Worm (Caenorhabditis elegans) whole organism, midembryonic: ENCODE data around the gene nnt-1.

Experiments
- T22C8.4 ChIP-seq: fragments of 200-800 bp; sonication (Bioruptor generic); IDR thresholded peaks from 2 replicates; pipeline ENCODE4 v1.3.6; 2022; ENCODE audit warnings: missing genetic modification characterization, missing compliant biosample characterization
- cog-1 ChIP-seq: sonication (generic microtip); optimal IDR thresholded peaks from 2 replicates; lab custom pipeline; 2016; ENCODE audit warnings: missing genetic modification characterization, missing compliant biosample characterization
- flt-1 ChIP-seq: fragments of 200-800 bp; sonication (Bioruptor generic); IDR thresholded peaks from 2 replicates; pipeline ENCODE4 v1.3.6; 2022; ENCODE audit warnings: missing genetic modification characterization, missing compliant biosample characterization
- klf-2 ChIP-seq: fragments of 200-800 bp; sonication (Bioruptor generic); conservative IDR thresholded peaks from 2 replicates; pipeline ENCODE4 v1.3.6; 2022; ENCODE audit warnings: missing genetic modification reagents, missing genetic modification characterization, missing compliant biosample characterization
- med-1 ChIP-seq: sonication (generic microtip); optimal IDR thresholded peaks from 2 replicates; lab custom pipeline; 2017; ENCODE audit warnings: missing genetic modification characterization, mild to moderate bottlenecking, missing compliant biosample characterization, antibody characterized with exemption, missing genetic modification reagents; ENCODE audit not compliant: insufficient read depth
- ref-1 ChIP-seq: fragments of 200-800 bp; sonication (Bioruptor generic); conservative IDR thresholded peaks from 2 replicates; pipeline ENCODE4 v1.3.6; 2022; ENCODE audit warnings: missing genetic modification reagents, missing genetic modification characterization, missing compliant biosample characterization
- tab-1 ChIP-seq: fragments of 200-800 bp; sonication (Bioruptor generic); IDR thresholded peaks from 2 replicates; pipeline ENCODE4 v1.3.6; 2022; ENCODE audit warnings: missing genetic modification characterization, missing compliant biosample characterization
- ztf-23 ChIP-seq: fragments of 200-800 bp; sonication (Bioruptor generic); IDR thresholded peaks from 2 replicates; pipeline ENCODE4 v1.3.6; 2022; ENCODE audit warnings: missing genetic modification reagents, missing genetic modification characterization, missing compliant biosample characterization
- ztf-29 ChIP-seq: fragments of 200-800 bp; sonication (Bioruptor generic); IDR thresholded peaks from 2 replicates; pipeline ENCODE4 v1.3.6; 2022; ENCODE audit warnings: missing genetic modification reagents, missing genetic modification characterization, missing compliant biosample characterization

DNA sequence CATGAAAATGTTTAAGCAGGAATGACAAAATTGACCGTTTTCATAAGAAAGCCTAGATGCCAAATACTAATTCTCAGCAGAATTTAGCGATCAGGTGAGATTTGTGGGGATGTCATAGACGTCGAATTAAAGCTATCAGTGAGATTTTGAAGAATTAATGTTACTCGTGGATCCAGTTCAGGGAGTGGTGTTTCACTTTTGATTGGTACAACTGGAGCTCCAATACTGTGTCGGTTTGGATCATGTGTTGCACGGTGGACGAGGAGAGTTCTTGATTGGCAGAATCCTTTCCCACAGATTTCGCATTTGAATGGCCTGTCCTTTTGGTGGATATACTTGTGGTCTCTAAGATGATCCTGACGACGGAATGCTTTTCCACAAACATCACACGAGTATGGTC is 37.5 kb downstream of the nnt-1 start:
- TF ChIP-seq ztf-29 (GFP tag; lab: Robert Waterston, UW) (no peak), ztf-23 (GFP tag; lab: Robert Waterston, UW) (no peak), T22C8.4 (no peak), flt-1 (GFP tag; lab: Robert Waterston, UW) (no peak), med-1 (no peak), tab-1 (GFP tag; lab: Robert Waterston, UW) (no peak), klf-2 (GFP tag; lab: Robert Waterston, UW) (no peak), cog-1 (tag; lab: Kevin White, UChicago) (no peak), ref-1 (GFP tag; lab: Robert Waterston, UW) (no peak)
